Worm (Caenorhabditis elegans) whole organism, L2 larva: ENCODE results near the gene F08F1.9.

ENCODE experiments used
- zag-1 ChIP-seq: fragments of 150-350 bp; optimal IDR thresholded peaks from 2 replicates; lab custom pipeline; 2014; ENCODE audit warnings: missing biosample characterization, missing genetic modification characterization
- ztf-4 ChIP-seq: fragments of 150-350 bp; optimal IDR thresholded peaks from 2 replicates; lab custom pipeline; 2014; ENCODE audit warnings: missing biosample characterization, missing genetic modification characterization

DNA sequence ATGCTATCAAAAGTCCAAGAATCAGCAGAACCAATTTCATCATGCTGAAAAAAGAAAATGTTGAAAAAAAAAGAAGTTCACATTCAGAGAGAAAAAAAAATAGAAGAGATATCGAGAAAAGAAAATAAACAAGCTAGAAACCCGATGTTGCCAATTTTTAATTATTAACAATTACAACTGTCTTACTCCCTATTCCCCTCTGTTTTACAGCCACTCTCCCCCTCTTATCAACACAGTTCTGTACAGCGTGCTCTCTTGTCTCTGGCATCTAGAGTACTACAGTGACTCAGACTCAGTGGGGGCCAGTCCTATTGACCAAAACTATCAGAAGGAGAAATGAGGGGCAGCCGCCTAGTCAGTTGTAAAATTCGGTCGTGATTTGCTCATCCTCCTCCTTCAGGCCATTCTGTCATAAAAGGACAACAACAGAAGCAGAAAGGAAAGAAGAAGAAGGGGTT is 18.1 kb downstream of the F08F1.9 start, which contains the start of gene wrk-1:
- TF ChIP-seq zag-1 (tag; lab: Kevin White, UChicago) (no peak), ztf-4 (tag; lab: Kevin White, UChicago) (no peak)
